Worm (Caenorhabditis elegans): ENCODE measurements around the gene F41E6.1.
A peak's percentile ranks its signal among the peaks of the same experiment; 100 is the strongest.

The F41E6.1 gene

ce11 chrV:8663023-8663422, 40.6 kb downstream of the F41E6.1 start:
- no peak for TF ChIP-seq eor-1 (tag; optimal IDR thresholded peaks at IDR 0.05)
- peak; percentile 66 for TF ChIP-seq tbx-2 (tag; optimal IDR thresholded peaks at IDR 0.05)
- peak; percentile 66 for TF ChIP-seq lin-39 (tag; optimal IDR thresholded peaks at IDR 0.05)
- peak; percentile 9 for TF ChIP-seq hmg-11 (tag; optimal IDR thresholded peaks at IDR 0.05)
- peak; percentile 56 for TF ChIP-seq nfya-1 (tag; optimal IDR thresholded peaks at IDR 0.05; ENCODE audit: insufficient read depth)
- no peak for TF ChIP-seq fkh-10 (GFP tag; optimal IDR thresholded peaks at IDR 0.05)
- TF ChIP-seq jun-1 (tag; optimal IDR thresholded peaks at IDR 0.05), result no peak
- TF ChIP-seq snpc-4 (tag; optimal IDR thresholded peaks at IDR 0.05), result peak; percentile 15

DNA sequence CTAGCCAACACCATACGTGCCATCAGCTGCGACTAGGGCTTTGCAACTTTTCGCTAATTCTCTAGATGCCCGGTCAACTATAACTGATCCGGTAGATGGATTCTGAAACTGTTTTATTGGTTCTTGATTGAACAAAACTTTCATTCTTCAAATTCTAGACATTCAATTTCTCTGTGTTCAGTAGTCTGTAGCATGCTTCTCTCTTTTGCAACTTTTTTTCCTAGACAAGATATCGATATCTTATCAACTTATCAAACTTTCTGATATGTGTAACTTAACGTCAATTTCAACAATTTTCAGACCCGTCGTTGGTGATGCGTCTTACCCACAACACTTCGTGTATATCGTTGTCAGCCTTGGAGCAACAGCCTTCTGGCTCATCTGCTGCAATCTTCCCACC, 43.4 kb downstream of the F41E6.1 start, which contains the start of gene ZC190.4:
Gene ZC190.4 (plus strand): TSS at position 301 of the 400 bp plus-strand sequence.
- TF ChIP-seq lin-39 (tag; optimal IDR thresholded peaks at IDR 0.05), result no peak

ce11 chrV:8667230-8668021, 45.0 kb downstream of the F41E6.1 start:
- TF ChIP-seq lin-39 (tag; optimal IDR thresholded peaks at IDR 0.05) (peak; percentile 4), elt-1 (tag; optimal IDR thresholded peaks at IDR 0.05) (no peak), nhr-25 (tag; optimal IDR thresholded peaks at IDR 0.05) (peak; percentile 30)

DNA sequence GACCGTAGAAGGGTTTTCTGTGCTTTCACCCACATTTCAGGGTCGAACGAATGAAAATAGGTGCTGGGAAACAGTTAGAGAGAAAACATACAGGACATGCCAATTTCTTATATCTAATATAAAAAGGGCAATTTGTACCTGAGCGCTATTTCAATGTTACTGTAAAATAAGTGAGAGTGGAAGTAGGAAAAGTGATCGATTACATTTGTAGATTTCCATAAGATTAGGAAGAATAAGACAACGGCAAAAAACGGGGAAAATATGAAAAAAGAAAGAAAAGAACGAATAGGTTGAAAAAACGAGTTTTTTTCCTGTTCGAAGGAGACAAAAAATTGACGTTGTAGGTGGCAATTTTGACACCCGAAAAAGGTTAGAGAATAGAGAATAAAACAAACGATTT, 45.8 kb downstream of the F41E6.1 start:
- TF ChIP-seq lsy-12 (tag; optimal IDR thresholded peaks at IDR 0.05) (no peak), nhr-25 (tag; optimal IDR thresholded peaks at IDR 0.05) (peak; percentile 44), ama-1 (optimal IDR thresholded peaks at IDR 0.05) (no peak), elt-1 (tag; optimal IDR thresholded peaks at IDR 0.05) (peak; percentile 83), tbx-2 (tag; optimal IDR thresholded peaks at IDR 0.05) (no peak)

DNA sequence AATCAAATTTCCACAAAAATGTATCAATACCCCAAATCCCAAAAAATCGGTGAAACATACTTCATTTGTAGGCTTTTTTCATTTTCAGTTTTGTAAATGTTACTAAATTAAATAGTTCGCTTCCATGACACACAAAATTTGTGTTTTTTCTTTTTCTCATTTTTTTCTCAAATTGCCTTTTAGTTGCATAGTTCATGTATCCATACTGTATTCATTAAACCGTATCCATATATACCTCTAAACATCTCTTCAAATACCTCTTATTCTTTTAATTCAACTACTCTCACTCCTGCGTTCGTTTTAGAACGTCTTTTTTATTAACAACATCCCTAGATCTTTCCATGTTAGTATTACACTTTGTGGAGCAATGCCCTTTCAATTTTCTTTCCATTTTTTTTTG, 48.3 kb downstream of the F41E6.1 start:
- no peak for TF ChIP-seq snpc-4 (tag; optimal IDR thresholded peaks at IDR 0.05)
- no peak for TF ChIP-seq lsy-12 (tag; optimal IDR thresholded peaks at IDR 0.05)
- TF ChIP-seq pha-4 (tag; optimal IDR thresholded peaks at IDR 0.05), result no peak

DNA sequence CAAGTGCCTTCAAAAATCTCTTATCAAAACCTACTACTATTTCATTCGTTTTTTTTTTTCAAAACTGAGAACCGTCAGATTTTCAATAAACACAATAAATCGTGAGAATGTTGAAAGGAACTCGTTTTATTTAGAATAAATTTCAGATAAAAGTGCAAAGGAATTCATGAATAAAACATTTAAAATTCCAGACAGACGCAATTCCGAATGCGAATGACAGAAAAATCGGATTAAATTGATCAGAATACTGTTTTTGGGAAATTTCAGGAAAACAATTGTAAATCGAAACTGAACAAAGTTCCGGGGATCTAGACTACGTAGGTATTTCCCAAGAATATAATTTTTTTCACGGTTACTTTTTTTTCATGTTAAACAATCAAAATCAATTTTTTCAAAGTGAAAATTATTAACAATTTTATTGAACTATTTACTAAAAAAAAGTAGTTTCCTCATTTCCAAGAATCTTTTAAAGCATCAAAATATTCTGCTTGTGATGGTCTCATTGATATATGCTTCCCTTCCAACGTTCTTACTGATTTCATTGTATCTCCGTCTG, 49.2 kb downstream of the F41E6.1 start:
- TF ChIP-seq nhr-76 (tag; optimal IDR thresholded peaks at IDR 0.05) (peak; percentile 29), R02D3.7 (tag; optimal IDR thresholded peaks at IDR 0.05) (peak; percentile 5), ZK546.5 (tag; optimal IDR thresholded peaks at IDR 0.05) (no peak), aly-2 (tag; optimal IDR thresholded peaks at IDR 0.05) (peak; percentile 87), nhr-77 (tag; optimal IDR thresholded peaks at IDR 0.05) (peak; percentile 70), skn-1 (tag; optimal IDR thresholded peaks at IDR 0.05) (no peak)

All from whole organism, L3 larva.